Fruit fly (Drosophila melanogaster): ENCODE results near the gene lama.

Gene lama

DNA sequence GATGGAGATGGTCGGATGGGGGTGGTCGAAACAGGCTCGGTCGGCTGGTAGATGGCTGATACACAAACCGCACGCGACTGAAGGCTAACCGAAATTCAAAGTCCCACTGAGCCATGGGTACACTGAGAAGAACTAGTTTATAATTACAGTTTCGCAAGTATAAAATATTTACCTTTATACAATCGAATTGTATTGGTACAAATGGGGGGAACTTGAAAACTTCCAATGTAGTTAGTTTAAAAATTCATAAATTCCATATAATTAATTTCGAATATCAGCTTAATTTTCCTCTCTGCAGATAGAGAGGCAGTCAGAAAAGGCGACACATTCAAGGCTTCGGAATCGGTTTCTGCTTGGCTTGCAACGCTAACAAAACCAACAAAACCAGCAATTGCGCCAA, 58.5 kb downstream of the lama start:
- no peak for TF ChIP-seq psq (optimal IDR thresholded peaks at IDR 0.05)
